Worm (Caenorhabditis elegans): Measurements from ENCODE around the gene mgl-3.

Gene mgl-3

DNA sequence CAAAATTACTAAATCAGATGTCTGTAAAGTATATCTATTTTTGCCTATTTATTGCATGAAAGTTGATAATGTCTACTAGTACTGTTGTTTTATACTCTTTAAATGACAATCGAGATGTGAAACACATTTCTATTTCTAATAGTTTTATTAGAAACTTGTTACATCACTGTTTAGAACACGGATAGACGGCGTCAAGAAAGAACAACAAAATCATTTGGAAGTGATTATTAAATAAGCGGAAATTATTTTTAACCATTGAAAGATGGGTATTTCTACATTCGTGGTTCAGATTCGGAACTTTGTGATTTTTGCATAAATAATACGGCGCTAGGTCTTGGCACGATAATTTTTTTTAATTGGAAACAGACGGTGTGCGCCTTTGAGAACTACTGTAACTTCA lies 34.3 kb downstream of the mgl-3 start (continued):
- TF ChIP-seq pbrm-1 (GFP tag; IDR thresholded peaks at IDR 0.05) (no peak; the same call in 1 of the 2 replicates), ztf-26 (tag; optimal IDR thresholded peaks at IDR 0.05) (no peak), athp-1 (tag; optimal IDR thresholded peaks at IDR 0.05) (no peak), unc-130 (GFP tag; optimal IDR thresholded peaks at IDR 0.05) (peak; percentile 12), lsl-1 (GFP tag; optimal IDR thresholded peaks at IDR 0.05) (peak; percentile 26), madf-3 (GFP tag; IDR thresholded peaks at IDR 0.05) (no peak), somi-1 (GFP tag; optimal IDR thresholded peaks at IDR 0.05) (no peak), Y53G8AR.9 (GFP tag; conservative IDR thresholded peaks at IDR 0.05) (peak; percentile 74; the same call in 1 of the 2 replicates), nhr-80 (tag; optimal IDR thresholded peaks at IDR 0.05) (no peak), hmg-1.2 (GFP tag; IDR thresholded peaks at IDR 0.05) (peak; percentile 43), snpc-4 (GFP tag; optimal IDR thresholded peaks at IDR 0.05) (peak; percentile 34), snpc-4 (tag; optimal IDR thresholded peaks at IDR 0.05) (peak in 3 of 4 experiments; percentile 19 to 86 (median 74))

DNA sequence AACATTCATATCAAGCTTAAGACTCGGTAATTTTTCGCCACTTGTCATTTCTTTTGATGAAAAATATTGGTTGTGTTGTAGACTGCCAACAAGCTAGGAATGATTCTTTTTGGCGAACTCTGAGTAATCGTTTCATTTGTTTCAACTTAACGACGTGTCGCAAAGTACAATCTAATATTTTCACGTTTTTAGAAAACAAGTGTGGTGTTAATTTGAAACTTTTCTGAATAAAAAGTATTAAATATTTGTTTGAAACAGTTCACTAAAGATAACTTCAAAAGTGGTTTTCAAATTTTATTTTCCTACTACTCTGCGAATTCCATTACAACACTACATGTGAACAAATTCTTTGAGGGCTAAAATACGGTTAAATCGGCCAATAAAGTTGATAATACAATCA lies 37.7 kb downstream of the mgl-3 start, which contains the start of gene T11F8.4:
T11F8.4 (minus strand) TSS at position 101 of the 400 bp plus-strand sequence.
- TF ChIP-seq ztf-18 (tag; optimal IDR thresholded peaks at IDR 0.05) (no peak), ceh-27 (GFP tag; optimal IDR thresholded peaks at IDR 0.05) (no peak), T07F8.4 (tag; optimal IDR thresholded peaks at IDR 0.05) (no peak), zim-3 (tag; optimal IDR thresholded peaks at IDR 0.05) (no peak), ztf-25 (GFP tag; IDR thresholded peaks at IDR 0.05) (no peak), attf-5 (GFP tag; optimal IDR thresholded peaks at IDR 0.05) (no peak), hsf-1 (GFP tag; IDR thresholded peaks at IDR 0.05) (no peak), mcd-1 (GFP tag; IDR thresholded peaks at IDR 0.05) (no peak), lin-54 (GFP tag; optimal IDR thresholded peaks at IDR 0.05) (no peak), ztf-3 (GFP tag; optimal IDR thresholded peaks at IDR 0.05) (no peak), F10E7.11 (tag; optimal IDR thresholded peaks at IDR 0.05) (no peak)

ce11 chrIV:5479289-5479688 lies 40.5 kb downstream of the mgl-3 start, which contains the start of gene T11F8.1:
T11F8.1 (plus strand) TSS chrIV:5479589.
- no peak for TF ChIP-seq F23B12.7 (tag; optimal IDR thresholded peaks at IDR 0.05; ENCODE audit: insufficient read depth)
- TF ChIP-seq efl-1 (GFP tag; optimal IDR thresholded peaks at IDR 0.05) = peak; percentile 21

ce11 chrIV:5482231-5482630 lies 43.4 kb downstream of the mgl-3 start, which contains the start of gene T11F8.12:
T11F8.12 (minus strand) TSS chrIV:5482331.
- TF ChIP-seq lir-1 (GFP tag; conservative IDR thresholded peaks at IDR 0.05) (no peak), F55B11.4 (tag; optimal IDR thresholded peaks at IDR 0.05; ENCODE audit: borderline replicate concordance, insufficient read depth) (no peak), ets-4 (GFP tag; optimal IDR thresholded peaks at IDR 0.05) (no peak), snpc-3.4 (tag; optimal IDR thresholded peaks at IDR 0.05) (no peak), cebp-2 (GFP tag; IDR thresholded peaks at IDR 0.05) (no peak), F22D6.2 (tag; optimal IDR thresholded peaks at IDR 0.05) (no peak), fkh-3 (tag; optimal IDR thresholded peaks at IDR 0.05) (no peak), hsf-1 (GFP tag; IDR thresholded peaks at IDR 0.05) (no peak), ztf-28 (GFP tag; IDR thresholded peaks at IDR 0.05) (no peak), K11D2.4 (GFP tag; IDR thresholded peaks at IDR 0.05) (no peak), dpff-1 (tag; optimal IDR thresholded peaks at IDR 0.05) (no peak), aptf-3 (GFP tag; IDR thresholded peaks at IDR 0.05) (no peak), nhr-27 (tag; optimal IDR thresholded peaks at IDR 0.05) (no peak), Y79H2A.3 (GFP tag; conservative IDR thresholded peaks at IDR 0.05) (no peak), Y95B8A.8 (GFP tag; IDR thresholded peaks at IDR 0.05) (no peak), hmg-20 (GFP tag; IDR thresholded peaks at IDR 0.05) (no peak), mes-4 (tag; optimal IDR thresholded peaks at IDR 0.05) (no peak), B0019.2 (GFP tag; conservative IDR thresholded peaks at IDR 0.05) (no peak)
